Fruit fly (Drosophila melanogaster) whole organism, prepupa: ENCODE measurements around the gene CG3505.

Experiments used
- CG6854 ChIP-seq: fragments of 200-800 bp; sonication (Bioruptor generic); optimal IDR thresholded peaks from 2 replicates; lab custom pipeline; 2017; ENCODE audit warnings: missing biosample characterization, mild to moderate bottlenecking, missing genetic modification characterization
- Eip78C ChIP-seq: fragments of 200-800 bp; sonication (Bioruptor generic); peaks from one replicate; lab custom pipeline; 2016; ENCODE audit warnings: missing biosample characterization, missing genetic modification characterization
- Hr39 ChIP-seq: fragments of 200-800 bp; sonication (Bioruptor generic); optimal IDR thresholded peaks from 2 replicates; lab custom pipeline; 2016; ENCODE audit warnings: missing biosample characterization, missing genetic modification characterization
- dsx ChIP-seq: fragments of 200-800 bp; optimal IDR thresholded peaks from 3 replicates; lab custom pipeline; 2019; ENCODE audit warnings: missing biosample characterization, mild to moderate bottlenecking, missing genetic modification characterization, moderate library complexity; ENCODE audit not compliant: poor library complexity, severe bottlenecking
- spab ChIP-seq: fragments of 200-800 bp; sonication (Bioruptor generic); optimal IDR thresholded peaks from 2 replicates; lab custom pipeline; 2017; ENCODE audit warnings: missing biosample characterization, mild to moderate bottlenecking, missing genetic modification characterization, missing genetic modification reagents

dm6 chr3R:14659354-14659804 is 2.1 kb downstream of the CG3505 start, which contains the start of gene Hexim:
- TF ChIP-seq spab (no peak), Eip78C (no peak), dsx (no peak), CG6854 (GFP tag; lab: Kevin White, UChicago) (peak; percentile 33), Hr39 (GFP tag; lab: Kevin White, UChicago) (no peak)
